Fruit fly (Drosophila melanogaster): Measurements from ENCODE around the gene CG32266.

Gene CG32266

dm6 chr3L:3788790-3789421, 1.7 kb upstream of the CG32266 start (continued):
- TF ChIP-seq MESR4 (GFP tag; optimal IDR thresholded peaks at IDR 0.05) (no peak), CG7372 (GFP tag; IDR thresholded peaks at IDR 0.05) (no peak; the same call in 1 of the 2 replicates), Elba2 (GFP tag; optimal IDR thresholded peaks at IDR 0.05) (no peak), CrebB (tag; optimal IDR thresholded peaks at IDR 0.05) (peak; percentile 39), Ets97D (GFP tag; optimal IDR thresholded peaks at IDR 0.05) (peak; percentile 81), NFAT (GFP tag; IDR thresholded peaks at IDR 0.05) (peak; percentile 67; the same call in 1 of the 2 replicates), CG30403 (GFP tag; optimal IDR thresholded peaks at IDR 0.05) (no peak), ATbp (GFP tag; optimal IDR thresholded peaks at IDR 0.05) (peak; percentile 39), wdn (GFP tag; IDR thresholded peaks at IDR 0.05) (no peak), maf-S (GFP tag; optimal IDR thresholded peaks at IDR 0.05) (no peak), Atf-2 (GFP tag; optimal IDR thresholded peaks at IDR 0.05) (no peak), CG15011 (GFP tag; optimal IDR thresholded peaks at IDR 0.05) (no peak), pnt (GFP tag; optimal IDR thresholded peaks at IDR 0.05) (no peak), ac (GFP tag; optimal IDR thresholded peaks at IDR 0.05) (no peak), CG15073 (GFP tag; optimal IDR thresholded peaks at IDR 0.05) (no peak), CG1832 (GFP tag; optimal IDR thresholded peaks at IDR 0.05) (no peak), D19A (tag; optimal IDR thresholded peaks at IDR 0.05) (peak; percentile 70), Sin3A (optimal IDR thresholded peaks at IDR 0.05) (no peak), repo (GFP tag; optimal IDR thresholded peaks at IDR 0.05) (no peak), hkb (optimal IDR thresholded peaks at IDR 0.05) (no peak), hkb (GFP tag; IDR thresholded peaks at IDR 0.05) (0 out of 2 replicates have a peak, but pooled peaks have one; percentile 14), Xbp1 (GFP tag; optimal IDR thresholded peaks at IDR 0.05) (no peak), zen2 (GFP tag; IDR thresholded peaks at IDR 0.05; ENCODE audit: partially characterized antibody) (no peak), sd (tag; optimal IDR thresholded peaks at IDR 0.05) (peak; percentile 93), sob (GFP tag; IDR thresholded peaks at IDR 0.05) (0 out of 2 replicates have a peak, but pooled peaks have one; percentile 4), Max (GFP tag; optimal IDR thresholded peaks at IDR 0.05) (no peak), pho (GFP tag; optimal IDR thresholded peaks at IDR 0.05) (no peak), chinmo (GFP tag; IDR thresholded peaks at IDR 0.05; ENCODE audit: partially characterized antibody) (peak; percentile 86; the same call in 2 of the 4 replicates), D (optimal IDR thresholded peaks at IDR 0.05) (no peak), D (GFP tag; optimal IDR thresholded peaks at IDR 0.05) (peak; percentile 1), gt (GFP tag; IDR thresholded peaks at IDR 0.05) (no peak), CkIIα-i1 (GFP tag; IDR thresholded peaks at IDR 0.05) (no peak), Optix (GFP tag; IDR thresholded peaks at IDR 0.05) (no peak; the same call in 2 of the 3 replicates), fu2 (GFP tag; optimal IDR thresholded peaks at IDR 0.05) (no peak), sens (GFP tag) (peak; percentile 28), CG18476 (GFP tag; optimal IDR thresholded peaks at IDR 0.05) (no peak), H15 (GFP tag; IDR thresholded peaks at IDR 0.05) (peak; percentile 52; the same call in 2 of the 3 replicates), CG10209 (GFP tag; optimal IDR thresholded peaks at IDR 0.05) (no peak), Stat92E (GFP tag; optimal IDR thresholded peaks at IDR 0.05) (no peak), CG3281 (GFP tag; optimal IDR thresholded peaks at IDR 0.05) (peak; percentile 34), CG7963 (GFP tag; IDR thresholded peaks at IDR 0.05; ENCODE audit: partially characterized antibody) (peak; percentile 26; the same call in 1 of the 3 replicates), Dref (GFP tag; IDR thresholded peaks at IDR 0.05) (no peak), Rfx (GFP tag; IDR thresholded peaks at IDR 0.05) (peak; percentile 12; the same call in 1 of the 2 replicates), Opbp (GFP tag; IDR thresholded peaks at IDR 0.05; ENCODE audit: partially characterized antibody) (peak; percentile 79), CG8944 (GFP tag; optimal IDR thresholded peaks at IDR 0.05) (no peak), twi (tag; optimal IDR thresholded peaks at IDR 0.05) (no peak), CG11696 (GFP tag; IDR thresholded peaks at IDR 0.05) (no peak), cg (GFP tag; optimal IDR thresholded peaks at IDR 0.05) (no peak), ap (GFP tag; IDR thresholded peaks at IDR 0.05) (no peak), CG15479 (GFP tag; optimal IDR thresholded peaks at IDR 0.05) (no peak), Drgx (GFP tag; IDR thresholded peaks at IDR 0.05) (peak; percentile 17; the same call in 1 of the 2 replicates)

Data from whole organism, embryonic.